Fruit fly (Drosophila melanogaster): ENCODE results near the gene CG6527.
A peak's percentile ranks its signal among the peaks of the same experiment; 100 is the strongest.

DNA sequence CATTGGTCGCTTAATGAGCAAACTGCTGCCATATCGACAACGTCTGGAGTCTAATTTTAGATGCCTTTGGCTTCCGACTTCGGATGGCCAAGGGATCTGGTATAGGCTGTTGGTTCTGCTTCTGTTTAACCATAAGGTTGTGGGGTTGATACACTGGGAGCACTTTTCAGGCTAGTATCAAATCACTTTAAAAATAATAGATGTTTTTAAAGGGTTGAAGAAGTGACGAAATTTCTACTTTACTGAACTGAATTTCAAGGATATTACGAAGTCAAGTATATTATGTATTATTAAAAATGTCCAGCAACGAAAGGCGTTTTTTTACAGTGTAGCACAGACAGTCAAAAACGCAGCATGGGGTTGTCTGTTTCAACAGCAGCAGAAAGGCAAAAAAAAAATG is 4.4 kb downstream of the CG6527 start:
- peak; percentile 69 for TF ChIP-seq topi (GFP tag; optimal IDR thresholded peaks at IDR 0.05)
- peak; percentile 83 to 92 for TF ChIP-seq ss (GFP tag; optimal IDR thresholded peaks at IDR 0.05)
- peak; percentile 48 for TF ChIP-seq Smox (GFP tag; optimal IDR thresholded peaks at IDR 0.05)
- TF ChIP-seq CG6854 (GFP tag; optimal IDR thresholded peaks at IDR 0.05) = no peak
- peak; percentile 89 for TF ChIP-seq CG6808 (GFP tag; optimal IDR thresholded peaks at IDR 0.05)
- no peak for TF ChIP-seq Blimp-1 (GFP tag; optimal IDR thresholded peaks at IDR 0.05)
- no peak for TF ChIP-seq Eip93F (GFP tag; optimal IDR thresholded peaks at IDR 0.05)
- TF ChIP-seq OdsH (GFP tag; optimal IDR thresholded peaks at IDR 0.05) = peak; percentile 70
- TF ChIP-seq CG11294 (GFP tag; IDR thresholded peaks at IDR 0.05) = 0 out of 2 replicates have a peak, but pooled peaks have one; percentile 37

Data from whole organism, prepupa.